Fruit fly (Drosophila melanogaster) ovary, adult (tissue): Measurements from ENCODE around the gene nkd.

ENCODE experiments used
- CG17801 ChIP-seq: fragments of 200-800 bp; optimal IDR thresholded peaks from 2 replicates; lab custom pipeline; 2019; ENCODE audit warnings: missing biosample characterization, mild to moderate bottlenecking, missing genetic modification characterization, moderate library complexity; ENCODE audit not compliant: partially characterized antibody

The nkd gene

DNA sequence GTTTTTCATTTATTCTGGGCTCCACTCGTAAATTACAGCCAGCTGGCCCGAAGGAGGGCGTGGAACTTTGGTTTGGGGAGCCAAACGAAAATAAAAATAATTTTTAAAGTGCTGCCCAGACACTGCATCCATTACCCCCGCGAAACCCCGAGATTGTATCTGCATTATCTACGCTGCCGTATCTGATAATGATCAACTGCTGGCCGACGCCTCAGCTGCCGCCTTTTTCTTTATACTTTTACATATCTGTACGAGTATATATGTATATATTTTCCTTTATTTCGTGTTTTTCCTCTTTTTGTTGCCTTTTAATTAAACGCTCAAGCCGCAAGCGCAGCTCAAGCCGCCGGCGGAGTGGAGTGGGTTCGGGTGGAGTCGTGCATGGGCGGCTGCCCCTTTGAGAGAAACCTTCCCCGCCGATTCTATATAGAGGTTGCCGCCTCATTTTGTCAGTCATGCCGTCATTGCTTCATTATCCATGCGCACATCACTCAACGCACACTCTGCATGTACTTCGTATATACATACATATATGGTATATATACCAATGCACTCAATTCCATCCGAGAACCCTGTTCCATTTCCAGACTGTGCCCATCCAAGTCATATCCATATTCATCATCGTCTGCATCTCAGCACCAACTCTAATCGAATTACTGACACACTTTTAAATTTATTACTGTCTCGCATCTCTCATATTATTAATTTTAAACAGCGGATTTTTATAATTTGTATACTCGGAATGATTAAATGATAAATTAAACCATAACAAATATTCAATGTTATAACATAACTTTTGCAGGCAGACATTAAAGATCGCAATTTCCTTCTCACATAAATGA lies 4.6 kb upstream of the nkd start:
- no peak for TF ChIP-seq CG17801 (GFP tag; lab: Kevin White, UChicago)

DNA sequence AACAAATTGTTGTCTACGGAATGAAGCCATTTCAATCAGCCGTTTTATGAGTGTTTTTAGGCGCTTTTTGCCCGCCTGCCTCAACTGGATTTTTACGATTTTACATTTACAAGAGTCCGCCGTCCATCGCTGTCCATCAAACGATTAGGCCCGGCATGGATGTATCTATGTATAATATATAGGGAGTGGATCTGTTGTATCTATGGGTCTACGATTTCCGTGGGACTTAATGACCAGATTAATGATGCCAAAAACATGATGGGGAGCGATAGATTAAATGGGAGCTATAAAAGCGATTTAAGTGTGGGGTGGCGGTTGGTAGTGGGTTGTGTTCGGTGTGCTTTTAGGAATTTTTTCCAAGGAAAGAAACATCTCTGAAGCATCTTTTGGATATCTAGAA lies 3.5 kb upstream of the nkd start:
- TF ChIP-seq CG17801 (GFP tag; lab: Kevin White, UChicago) = no peak

DNA sequence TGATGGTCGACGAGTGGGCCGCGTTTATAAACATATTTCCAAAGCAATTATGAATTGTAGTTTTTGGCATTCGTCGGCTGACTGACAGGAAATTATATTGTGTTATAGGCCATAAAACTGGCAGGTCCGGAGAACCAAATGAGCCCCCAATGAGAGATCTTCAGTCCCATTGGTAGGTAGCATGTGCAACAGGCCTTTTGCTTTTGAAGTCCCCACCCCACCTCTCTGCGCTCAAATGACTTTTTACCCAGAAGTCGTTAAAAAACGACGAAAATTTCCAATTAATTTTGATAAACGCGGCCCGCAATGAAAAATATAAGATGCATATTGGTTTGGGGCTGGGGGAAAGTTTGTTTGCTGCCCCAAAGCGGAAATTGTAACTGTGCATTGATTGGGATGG lies 3.0 kb upstream of the nkd start:
- no peak for TF ChIP-seq CG17801 (GFP tag; lab: Kevin White, UChicago)

DNA sequence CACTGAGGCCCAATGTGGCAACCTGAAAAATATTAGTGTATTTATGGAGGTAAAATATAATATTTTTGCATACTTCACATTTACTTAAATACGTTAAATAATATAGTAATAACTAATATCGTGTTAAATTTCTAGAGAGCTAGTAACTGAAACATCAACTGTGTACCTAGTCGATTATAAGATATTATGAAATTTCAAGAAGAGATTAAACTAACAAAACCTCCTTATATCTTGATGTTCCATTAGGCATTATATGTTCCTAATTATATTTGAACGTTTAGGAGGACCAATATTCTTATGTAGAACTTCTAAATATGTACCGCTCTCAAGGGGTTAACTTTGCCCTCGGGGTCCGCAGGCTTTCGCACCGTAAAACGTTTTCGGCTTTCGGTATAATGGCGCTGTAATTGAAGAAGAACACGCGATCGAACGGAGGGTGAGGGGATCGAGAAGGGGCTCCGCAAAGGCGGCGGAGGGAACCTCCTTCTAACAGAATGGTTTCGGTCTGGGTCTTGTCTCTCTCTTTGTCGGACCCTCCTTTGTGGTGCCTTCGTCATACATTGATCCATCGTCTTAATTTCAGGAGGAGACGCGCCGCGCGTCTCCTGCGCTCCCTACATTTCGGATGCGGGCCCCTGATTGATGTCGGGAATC lies 1.3 kb upstream of the nkd start:
- no peak for TF ChIP-seq CG17801 (GFP tag; lab: Kevin White, UChicago)

DNA sequence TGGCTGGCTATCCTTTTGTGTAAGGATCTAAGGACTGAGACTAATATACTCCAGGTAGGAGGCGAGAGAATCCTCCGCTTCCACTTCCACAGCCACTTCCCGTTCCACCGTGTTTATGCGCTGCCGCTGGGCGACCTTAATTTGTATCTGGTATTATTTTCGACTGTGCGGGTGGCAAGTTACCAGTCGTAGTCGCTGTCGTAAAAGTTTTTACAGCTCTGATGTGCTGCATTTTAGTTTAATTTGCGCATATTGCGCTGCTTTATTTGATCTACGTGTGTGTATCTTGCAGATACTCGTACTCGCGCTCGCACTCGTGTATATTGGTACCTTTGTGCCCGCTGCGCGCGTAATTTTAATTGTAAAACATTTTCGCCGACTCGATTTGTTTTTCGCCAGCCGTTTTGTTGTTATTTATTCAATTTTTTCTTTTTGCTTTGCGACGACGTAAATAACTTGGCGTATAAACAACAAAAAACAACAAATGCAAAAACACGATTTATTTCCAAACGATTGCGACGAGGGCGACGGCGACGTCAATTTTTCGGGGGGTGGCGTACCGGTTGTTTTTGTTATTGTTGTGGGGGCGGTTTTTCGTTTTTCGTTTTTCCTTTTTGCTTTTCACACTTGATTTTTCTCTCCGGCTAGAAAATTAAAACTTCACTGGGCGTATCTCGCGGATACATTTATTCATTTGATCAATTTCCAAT lies 505 bp downstream of the nkd start:
- TF ChIP-seq CG17801 (GFP tag; lab: Kevin White, UChicago) = peak; percentile 67

DNA sequence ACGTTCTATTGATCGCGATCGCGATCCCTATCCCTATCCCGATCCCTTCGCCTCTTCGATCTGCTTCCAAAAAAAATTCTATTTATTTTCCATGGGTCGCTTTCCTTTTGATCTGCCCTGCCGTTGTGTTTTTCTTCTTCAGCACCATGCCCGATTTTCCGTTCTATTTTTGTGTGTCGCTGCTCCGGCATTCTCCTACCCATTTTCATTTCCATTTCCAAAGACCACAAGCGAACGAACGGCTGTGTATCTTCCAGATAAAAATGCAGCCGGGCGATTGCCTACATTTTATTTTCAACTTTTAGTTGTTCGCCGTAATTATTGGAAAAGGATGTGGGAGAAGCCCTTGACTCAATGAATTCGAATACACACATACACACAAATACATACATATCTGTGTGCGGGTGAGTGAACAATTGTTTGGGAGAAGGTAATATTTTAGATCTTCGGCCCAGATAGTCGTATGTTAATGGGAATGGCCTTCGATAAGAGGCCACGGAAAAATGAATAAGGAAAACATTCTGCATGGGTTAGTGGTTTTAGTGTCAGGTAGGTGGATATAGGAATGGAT lies 1.7 kb downstream of the nkd start:
- no peak for TF ChIP-seq CG17801 (GFP tag; lab: Kevin White, UChicago)

DNA sequence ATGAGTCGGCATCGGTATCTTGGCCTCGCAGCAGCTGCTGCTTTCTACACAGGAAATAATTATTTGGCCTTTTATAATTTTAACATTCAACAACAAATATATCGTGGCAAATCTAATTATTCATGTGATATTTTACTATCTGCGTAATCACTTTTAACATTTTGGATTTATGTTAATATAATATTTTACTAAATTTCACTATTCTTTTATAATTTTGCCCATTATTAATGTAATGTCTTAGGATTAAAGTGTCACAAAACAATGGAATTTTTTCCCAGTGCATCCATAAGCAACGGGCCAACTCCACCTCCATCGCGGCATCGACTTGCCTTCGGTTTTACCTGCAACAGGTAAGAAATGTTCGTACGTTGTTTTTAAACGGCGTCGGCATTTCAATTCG lies 2.7 kb downstream of the nkd start:
- no peak for TF ChIP-seq CG17801 (GFP tag; lab: Kevin White, UChicago)

DNA sequence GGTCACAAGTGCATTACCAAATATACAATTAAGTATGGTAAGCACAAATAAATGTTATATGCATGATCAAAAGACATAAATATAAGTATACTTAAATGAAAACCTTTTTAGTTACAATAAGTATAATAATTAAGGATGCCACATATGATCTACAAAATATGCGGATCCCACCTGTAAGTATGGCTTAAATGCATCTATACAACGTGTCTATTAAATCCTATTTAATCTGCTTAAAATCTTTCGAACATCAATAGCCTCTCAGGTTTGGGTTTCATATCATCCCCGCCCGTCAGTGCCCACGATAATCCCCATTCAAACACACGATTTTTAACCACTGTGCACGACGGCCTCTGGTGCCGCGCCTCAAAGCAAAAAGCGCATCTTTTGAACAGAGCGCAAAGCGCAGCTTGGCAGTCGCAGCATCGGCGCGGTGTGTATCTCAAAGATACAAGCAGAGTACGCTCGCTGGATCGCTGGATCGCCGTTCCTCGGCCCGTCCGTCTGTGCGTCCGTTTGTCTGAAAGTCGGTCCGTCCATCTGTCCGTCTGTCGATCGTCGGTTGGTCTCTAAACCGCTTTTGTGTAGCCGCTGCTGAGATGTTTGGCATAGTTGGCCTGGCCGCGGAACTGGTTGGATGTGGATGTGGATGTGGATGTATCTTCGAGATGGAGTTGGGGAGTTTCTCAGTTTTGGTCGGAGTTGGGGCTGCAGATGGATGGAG lies 3.4 kb downstream of the nkd start:
- no peak for TF ChIP-seq CG17801 (GFP tag; lab: Kevin White, UChicago)

DNA sequence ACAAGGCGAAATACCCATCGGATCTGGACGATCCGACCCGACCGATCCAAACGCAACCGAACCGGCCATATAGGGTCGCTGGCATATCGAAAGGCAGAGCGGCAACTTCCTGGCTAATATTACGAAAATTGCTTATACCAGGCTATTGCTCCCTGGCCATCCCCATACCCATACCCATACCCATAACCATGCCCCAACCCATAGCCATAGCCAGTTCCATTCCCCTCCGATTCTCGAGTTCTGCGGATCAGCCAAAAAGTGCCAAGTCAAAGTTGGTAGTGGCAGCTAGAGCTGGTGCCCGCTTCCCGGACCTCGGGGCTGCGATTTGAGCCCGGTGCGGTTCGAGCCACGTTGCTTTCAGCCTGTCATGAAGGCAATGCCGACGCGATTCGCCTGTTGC lies 4.1 kb downstream of the nkd start:
- TF ChIP-seq CG17801 (GFP tag; lab: Kevin White, UChicago) = no peak

DNA sequence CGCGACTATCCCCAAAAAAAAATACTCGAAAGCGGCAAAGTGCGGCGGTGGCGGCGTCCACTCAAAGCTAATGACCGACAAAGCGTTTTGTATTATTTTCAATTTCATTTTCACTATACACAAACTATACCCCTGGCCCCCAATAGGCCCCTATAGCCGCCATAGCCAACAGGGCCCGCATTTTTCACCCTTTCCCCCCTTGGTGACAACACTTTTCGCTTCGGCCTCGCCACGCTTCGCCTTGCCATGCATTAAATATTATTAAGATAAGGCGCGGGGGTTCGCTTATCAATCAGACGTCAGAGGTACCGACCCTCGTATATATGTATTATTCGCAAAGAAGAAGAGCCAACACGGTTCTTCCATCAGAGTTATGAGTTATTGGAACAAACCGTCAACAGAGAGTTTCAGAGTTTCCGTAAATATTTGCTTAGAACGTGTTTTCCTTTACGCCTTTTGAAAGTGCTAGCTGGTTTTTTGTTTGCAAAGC lies 5.0 kb downstream of the nkd start:
- no peak for TF ChIP-seq CG17801 (GFP tag; lab: Kevin White, UChicago)

DNA sequence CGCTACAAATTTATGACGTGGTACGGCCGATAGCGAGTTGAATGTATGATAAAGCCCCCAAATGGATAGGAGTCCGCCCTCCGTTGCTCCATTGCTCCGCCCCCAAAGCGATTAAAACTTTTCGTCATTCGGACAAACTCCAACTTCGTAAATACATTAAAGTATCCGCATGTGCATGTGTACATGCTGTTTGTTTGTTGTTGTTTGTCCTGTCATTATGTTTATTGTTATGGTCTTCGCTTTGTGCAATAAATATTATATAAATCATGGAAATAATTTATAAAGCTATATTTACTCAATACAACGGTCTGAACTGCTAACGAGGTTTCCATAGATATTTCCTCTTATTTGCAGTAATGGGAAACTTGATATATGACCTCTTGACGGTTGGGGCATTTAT lies 8.2 kb downstream of the nkd start:
- TF ChIP-seq CG17801 (GFP tag; lab: Kevin White, UChicago) = no peak

DNA sequence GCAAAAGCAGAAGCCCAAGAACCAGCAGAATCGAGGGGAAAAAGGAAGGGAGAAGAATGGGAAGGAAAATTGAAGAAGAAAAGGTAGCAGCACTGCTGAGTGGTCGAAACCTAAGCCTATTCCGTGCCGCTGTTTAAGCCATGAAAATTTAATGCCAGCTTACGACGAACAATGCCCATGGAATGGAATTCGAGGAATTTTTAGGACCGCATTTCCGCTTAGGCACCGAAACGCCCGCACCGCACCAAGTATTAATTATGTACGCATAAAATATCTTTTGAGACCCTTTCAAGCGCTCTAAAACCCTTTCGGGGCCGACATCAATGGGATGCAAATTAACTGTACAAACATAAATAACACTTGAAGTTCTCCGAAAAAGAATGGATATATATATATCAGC lies 9.1 kb downstream of the nkd start:
- TF ChIP-seq CG17801 (GFP tag; lab: Kevin White, UChicago) = no peak

DNA sequence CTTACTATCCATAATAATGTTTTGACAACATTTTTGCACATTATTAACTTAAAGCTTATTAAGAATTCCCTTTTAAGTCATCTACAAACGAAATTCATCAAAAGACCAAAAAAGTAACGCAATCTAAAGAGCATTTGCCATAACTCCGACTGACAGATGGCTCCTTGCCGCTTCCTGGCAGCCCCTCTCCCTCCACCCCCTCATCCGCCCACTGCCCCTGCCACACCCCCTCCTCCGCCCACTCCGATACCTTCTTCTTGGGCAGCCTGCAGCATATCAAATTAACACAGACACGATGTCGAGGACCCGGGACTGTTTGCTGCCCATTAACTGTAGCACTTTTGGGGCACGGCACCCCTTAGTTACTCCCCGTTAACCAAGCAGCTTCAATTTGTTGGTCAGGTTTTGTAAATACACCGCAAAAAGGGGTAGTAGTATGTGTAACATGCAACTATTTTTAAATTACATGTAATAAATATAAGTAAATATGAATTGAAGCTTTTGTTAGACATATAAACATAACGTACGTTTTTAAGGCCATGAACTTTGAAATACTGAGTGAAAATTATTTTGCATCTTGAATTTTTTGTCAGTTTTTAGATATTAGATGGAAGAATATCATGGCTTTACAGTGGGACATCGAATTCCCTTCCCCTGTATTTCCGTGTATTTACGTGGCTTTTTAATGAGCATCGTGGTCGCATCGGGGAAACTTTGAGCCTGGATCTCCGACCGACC lies 9.9 kb downstream of the nkd start:
- TF ChIP-seq CG17801 (GFP tag; lab: Kevin White, UChicago) = no peak
